Fruit fly (Drosophila melanogaster): Measurements from ENCODE around the gene HDAC6.

HDAC6 gene

dm6 chrX:15333066-15333874 lies at the start of gene HDAC6, which contains the start of gene CG9114:
Gene HDAC6 (plus strand): TSS chrX:15333310.
Gene CG9114 (minus strand): TSS chrX:15333154.
- no peak for TF ChIP-seq insv (optimal IDR thresholded peaks at IDR 0.05)
- no peak for TF ChIP-seq ttk (optimal IDR thresholded peaks at IDR 0.05)
- TF ChIP-seq Sin3A (optimal IDR thresholded peaks at IDR 0.05), result no peak
- no peak for TF ChIP-seq Myc (optimal IDR thresholded peaks at IDR 0.05)
- no peak for TF ChIP-seq h (optimal IDR thresholded peaks at IDR 0.05)
- no peak for TF ChIP-seq psq (optimal IDR thresholded peaks at IDR 0.05)

dm6 chrX:15292794-15293193 lies 40.3 kb upstream of the HDAC6 start, which contains the start of gene CG5877:
Gene CG5877 (plus strand): TSS chrX:15293031.
- TF ChIP-seq insv (optimal IDR thresholded peaks at IDR 0.05) (no peak), ttk (optimal IDR thresholded peaks at IDR 0.05) (no peak), h (optimal IDR thresholded peaks at IDR 0.05) (no peak), Myc (optimal IDR thresholded peaks at IDR 0.05) (no peak), psq (optimal IDR thresholded peaks at IDR 0.05) (no peak), Sin3A (optimal IDR thresholded peaks at IDR 0.05) (no peak)

dm6 chrX:15296969-15297816 lies 35.9 kb upstream of the HDAC6 start, which contains the start of gene gce:
Gene gce (plus strand): TSS chrX:15297766.
- TF ChIP-seq h (optimal IDR thresholded peaks at IDR 0.05), result no peak
- no peak for TF ChIP-seq psq (optimal IDR thresholded peaks at IDR 0.05)
- no peak for TF ChIP-seq Myc (optimal IDR thresholded peaks at IDR 0.05)
- no peak for TF ChIP-seq insv (optimal IDR thresholded peaks at IDR 0.05)
- no peak for TF ChIP-seq Sin3A (optimal IDR thresholded peaks at IDR 0.05)
- TF ChIP-seq ttk (optimal IDR thresholded peaks at IDR 0.05), result no peak

dm6 chrX:15297963-15298297 lies 35.2 kb upstream of the HDAC6 start:
- TF ChIP-seq psq (optimal IDR thresholded peaks at IDR 0.05) (no peak), ttk (optimal IDR thresholded peaks at IDR 0.05) (no peak), Myc (optimal IDR thresholded peaks at IDR 0.05) (no peak), Sin3A (optimal IDR thresholded peaks at IDR 0.05) (no peak), h (optimal IDR thresholded peaks at IDR 0.05) (no peak), insv (optimal IDR thresholded peaks at IDR 0.05) (no peak)

- TF ChIP-seq Sin3A (optimal IDR thresholded peaks at IDR 0.05), result no peak
- no peak for TF ChIP-seq ttk (optimal IDR thresholded peaks at IDR 0.05)
- TF ChIP-seq Myc (optimal IDR thresholded peaks at IDR 0.05), result no peak
- no peak for TF ChIP-seq psq (optimal IDR thresholded peaks at IDR 0.05)
- no peak for TF ChIP-seq h (optimal IDR thresholded peaks at IDR 0.05)
- no peak for TF ChIP-seq insv (optimal IDR thresholded peaks at IDR 0.05)
These were observed 34.6 kb upstream of the HDAC6 start for dm6 chrX:15298298-15299069.

- no peak for TF ChIP-seq Myc (optimal IDR thresholded peaks at IDR 0.05)
- TF ChIP-seq ttk (optimal IDR thresholded peaks at IDR 0.05), result peak; percentile 83
- no peak for TF ChIP-seq psq (optimal IDR thresholded peaks at IDR 0.05)
- no peak for TF ChIP-seq h (optimal IDR thresholded peaks at IDR 0.05)
- no peak for TF ChIP-seq insv (optimal IDR thresholded peaks at IDR 0.05)
- TF ChIP-seq Sin3A (optimal IDR thresholded peaks at IDR 0.05), result no peak
These were observed 33.0 kb upstream of the HDAC6 start for dm6 chrX:15299927-15300740.

- TF ChIP-seq ttk (optimal IDR thresholded peaks at IDR 0.05) (no peak), insv (optimal IDR thresholded peaks at IDR 0.05) (no peak), Myc (optimal IDR thresholded peaks at IDR 0.05) (no peak), Sin3A (optimal IDR thresholded peaks at IDR 0.05) (no peak), h (optimal IDR thresholded peaks at IDR 0.05) (no peak), psq (optimal IDR thresholded peaks at IDR 0.05) (no peak)
These were observed 31.9 kb upstream of the HDAC6 start for dm6 chrX:15301175-15301574.

- TF ChIP-seq Myc (optimal IDR thresholded peaks at IDR 0.05) (no peak), ttk (optimal IDR thresholded peaks at IDR 0.05) (no peak), insv (optimal IDR thresholded peaks at IDR 0.05) (no peak), psq (optimal IDR thresholded peaks at IDR 0.05) (no peak), h (optimal IDR thresholded peaks at IDR 0.05) (no peak), Sin3A (optimal IDR thresholded peaks at IDR 0.05) (no peak)
These were observed 29.7 kb upstream of the HDAC6 start for dm6 chrX:15303176-15304115.

- TF ChIP-seq Sin3A (optimal IDR thresholded peaks at IDR 0.05) (no peak), Myc (optimal IDR thresholded peaks at IDR 0.05) (no peak), h (optimal IDR thresholded peaks at IDR 0.05) (no peak), psq (optimal IDR thresholded peaks at IDR 0.05) (no peak), insv (optimal IDR thresholded peaks at IDR 0.05) (no peak), ttk (optimal IDR thresholded peaks at IDR 0.05) (no peak)
These were observed 28.9 kb upstream of the HDAC6 start for dm6 chrX:15304211-15304610.

Measured in Kc167 (cell line).